Worm (Caenorhabditis elegans) whole organism, young adult: ENCODE data around the gene C39E9.12.

Source experiments
- B0035.1 ChIP-seq: sonication (generic microtip); optimal IDR thresholded peaks from 2 replicates; lab custom pipeline; 2016; ENCODE audit warnings: missing genetic modification characterization, mild to moderate bottlenecking, missing compliant biosample characterization, missing genotype, missing genetic modification reagents
- D2030.7 ChIP-seq: fragments of 200-800 bp; sonication (Bioruptor generic); IDR thresholded peaks from 2 replicates; pipeline ENCODE4 v1.3.6; 2022; ENCODE audit warnings: missing genetic modification reagents, missing genetic modification characterization, missing compliant biosample characterization
- F39B2.1 ChIP-seq: fragments of 200-800 bp; sonication (Bioruptor generic); IDR thresholded peaks from 2 replicates; pipeline ENCODE4 v1.3.6; 2022; ENCODE audit warnings: missing genetic modification reagents, missing genetic modification characterization, missing compliant biosample characterization
- F57A8.1 ChIP-seq: fragments of 200-800 bp; sonication (Bioruptor generic); optimal IDR thresholded peaks from 2 replicates; lab custom pipeline; 2018; ENCODE audit warnings: mild to moderate bottlenecking, missing genetic modification characterization, moderate library complexity, missing compliant biosample characterization
- K12H6.12 ChIP-seq: fragments of 200-800 bp; sonication (Bioruptor generic); optimal IDR thresholded peaks from 2 replicates; lab custom pipeline; 2018; ENCODE audit warnings: mild to moderate bottlenecking, missing genetic modification characterization, missing compliant biosample characterization
- T26A5.8 ChIP-seq: sonication (generic microtip); optimal IDR thresholded peaks from 2 replicates; lab custom pipeline; 2016; ENCODE audit warnings: missing genetic modification characterization, missing compliant biosample characterization
- Y56A3A.18 ChIP-seq: fragments of 200-800 bp; sonication (Bioruptor generic); IDR thresholded peaks from 2 replicates; pipeline ENCODE4 v1.3.6; 2022; ENCODE audit warnings: missing genetic modification reagents, missing genetic modification characterization, missing compliant biosample characterization
- Y79H2A.3 ChIP-seq: fragments of 200-800 bp; sonication (Bioruptor generic); conservative IDR thresholded peaks from 2 replicates; pipeline ENCODE4 v1.3.6; 2022; ENCODE audit warnings: missing genetic modification reagents, missing genetic modification characterization, missing compliant biosample characterization
- aptf-3 ChIP-seq: fragments of 200-800 bp; sonication (Bioruptor generic); IDR thresholded peaks from 2 replicates; pipeline ENCODE4 v1.3.6; 2022; ENCODE audit warnings: missing genetic modification characterization, missing compliant biosample characterization
- attf-3 ChIP-seq: fragments of 200-800 bp; sonication (Bioruptor generic); conservative IDR thresholded peaks from 2 replicates; pipeline ENCODE4 v1.3.6; 2022; ENCODE audit warnings: missing genetic modification reagents, missing genetic modification characterization, missing compliant biosample characterization
- attf-5 ChIP-seq: fragments of 200-800 bp; sonication (Bioruptor generic); optimal IDR thresholded peaks from 2 replicates; lab custom pipeline; 2018; ENCODE audit warnings: mild to moderate bottlenecking, missing genetic modification characterization, missing compliant biosample characterization
- attf-6 ChIP-seq: fragments of 200-800 bp; sonication (Bioruptor generic); IDR thresholded peaks from 2 replicates; pipeline ENCODE4 v1.3.6; 2022; ENCODE audit warnings: missing genetic modification reagents, missing genetic modification characterization, missing compliant biosample characterization
- ccch-3 ChIP-seq: fragments of 200-800 bp; sonication (Bioruptor generic); optimal IDR thresholded peaks from 2 replicates; lab custom pipeline; 2018; ENCODE audit warnings: mild to moderate bottlenecking, missing genetic modification characterization, missing compliant biosample characterization
- cebp-1 ChIP-seq, 2 experiments: fragments of 200-800 bp in 1 of 2; sonication (Bioruptor generic) in 1 of 2; sonication (generic microtip) in 1 of 2; IDR thresholded peaks in 1 of 2; optimal IDR thresholded peaks in 1 of 2; 2 replicates each; pipeline versions ENCODE4 v1.3.6 to Lab custom; 2017 to 2022; ENCODE audit warnings: missing compliant biosample characterization in 2 of 2, missing genetic modification characterization in 2 of 2, mild to moderate bottlenecking in 1 of 2, missing genetic modification reagents in 1 of 2, moderate library complexity in 1 of 2
- cebp-2 ChIP-seq: fragments of 200-800 bp; sonication (Bioruptor generic); IDR thresholded peaks from 2 replicates; pipeline ENCODE4 v1.3.6; 2022; ENCODE audit warnings: missing genetic modification characterization, missing compliant biosample characterization
- ceh-100 ChIP-seq: fragments of 200-800 bp; sonication (Bioruptor generic); IDR thresholded peaks from 2 replicates; pipeline ENCODE4 v1.3.6; 2022; ENCODE audit warnings: missing genetic modification reagents, missing genetic modification characterization, missing compliant biosample characterization
- ceh-40 ChIP-seq: fragments of 200-800 bp; sonication (Bioruptor generic); IDR thresholded peaks from 2 replicates; pipeline ENCODE4 v1.3.6; 2022; ENCODE audit warnings: missing genetic modification characterization, missing compliant biosample characterization
- ceh-79 ChIP-seq: sonication (generic microtip); optimal IDR thresholded peaks from 2 replicates; lab custom pipeline; 2017; ENCODE audit warnings: mild to moderate bottlenecking, missing genetic modification characterization, missing compliant biosample characterization
- ceh-91 ChIP-seq: fragments of 200-800 bp; sonication (Bioruptor generic); IDR thresholded peaks from 2 replicates; pipeline ENCODE4 v1.3.6; 2022; ENCODE audit warnings: missing genetic modification reagents, missing genetic modification characterization, missing compliant biosample characterization
- dox-1 ChIP-seq: fragments of 200-800 bp; sonication (Bioruptor generic); IDR thresholded peaks from 2 replicates; pipeline ENCODE4 v1.3.6; 2022; ENCODE audit warnings: missing genetic modification reagents, missing genetic modification characterization, missing compliant biosample characterization
- dpl-1 ChIP-seq: fragments of 150-350 bp; optimal IDR thresholded peaks from 2 replicates; lab custom pipeline; 2014; ENCODE audit warnings: missing biosample characterization, missing genetic modification reagents, missing genetic modification characterization
- efl-1 ChIP-seq: fragments of 150-350 bp; optimal IDR thresholded peaks from 2 replicates; lab custom pipeline; 2014; ENCODE audit warnings: missing biosample characterization, missing genetic modification reagents, missing genetic modification characterization
- egl-18 ChIP-seq: fragments of 200-800 bp; sonication (Bioruptor generic); IDR thresholded peaks from 2 replicates; pipeline ENCODE4 v1.3.6; 2022; ENCODE audit warnings: missing genetic modification reagents, missing genetic modification characterization, missing compliant biosample characterization
- egl-44 ChIP-seq: fragments of 200-800 bp; sonication (Bioruptor generic); IDR thresholded peaks from 2 replicates; pipeline ENCODE4 v1.3.6; 2022; ENCODE audit warnings: missing genetic modification reagents, missing genetic modification characterization, missing compliant biosample characterization
- egrh-3 ChIP-seq: fragments of 200-800 bp; sonication (Bioruptor generic); IDR thresholded peaks from 2 replicates; pipeline ENCODE4 v1.3.6; 2022; ENCODE audit warnings: missing genetic modification reagents, missing genetic modification characterization, missing compliant biosample characterization
- hlh-12 ChIP-seq: sonication (generic microtip); optimal IDR thresholded peaks from 2 replicates; lab custom pipeline; 2016; ENCODE audit warnings: missing genetic modification characterization, missing compliant biosample characterization
- hsf-1 ChIP-seq: fragments of 200-800 bp; sonication (Bioruptor generic); IDR thresholded peaks from 2 replicates; pipeline ENCODE4 v1.3.6; 2022; ENCODE audit warnings: missing genetic modification reagents, missing genetic modification characterization, missing compliant biosample characterization
- lin-26 ChIP-seq: fragments of 200-800 bp; sonication (Bioruptor generic); IDR thresholded peaks from 2 replicates; pipeline ENCODE4 v1.3.6; 2022; ENCODE audit warnings: missing genetic modification reagents, missing genetic modification characterization, missing compliant biosample characterization
- lsl-1 ChIP-seq: fragments of 200-800 bp; sonication (Bioruptor generic); optimal IDR thresholded peaks from 2 replicates; lab custom pipeline; 2018; ENCODE audit warnings: mild to moderate bottlenecking, missing genetic modification characterization, moderate library complexity, missing compliant biosample characterization
- madf-3 ChIP-seq: fragments of 200-800 bp; sonication (Bioruptor generic); IDR thresholded peaks from 2 replicates; pipeline ENCODE4 v1.3.6; 2022; ENCODE audit warnings: missing genetic modification reagents, missing genetic modification characterization, missing compliant biosample characterization
- madf-6 ChIP-seq: fragments of 200-800 bp; sonication (Bioruptor generic); IDR thresholded peaks from 2 replicates; pipeline ENCODE4 v1.3.6; 2022; ENCODE audit warnings: missing genetic modification reagents, missing genetic modification characterization, missing compliant biosample characterization
- madf-8 ChIP-seq: fragments of 200-800 bp; sonication (Bioruptor generic); conservative IDR thresholded peaks from 2 replicates; pipeline ENCODE4 v1.3.6; 2022; ENCODE audit warnings: missing genetic modification reagents, missing genetic modification characterization, missing compliant biosample characterization
- mcd-1 ChIP-seq: fragments of 200-800 bp; sonication (Bioruptor generic); IDR thresholded peaks from 2 replicates; pipeline ENCODE4 v1.3.6; 2022; ENCODE audit warnings: missing genetic modification reagents, missing genetic modification characterization, missing compliant biosample characterization
- mxl-1 ChIP-seq: sonication (generic microtip); optimal IDR thresholded peaks from 2 replicates; lab custom pipeline; 2016; ENCODE audit warnings: missing genetic modification characterization, missing compliant biosample characterization
- nfya-1 ChIP-seq: sonication (generic microtip); optimal IDR thresholded peaks from 2 replicates; lab custom pipeline; 2017; ENCODE audit warnings: antibody characterized with exemption, missing compliant biosample characterization, missing genetic modification characterization, borderline replicate concordance; ENCODE audit not compliant: insufficient read depth
- nfyb-1 ChIP-seq: fragments of 200-800 bp; sonication (Bioruptor generic); IDR thresholded peaks from 2 replicates; pipeline ENCODE4 v1.3.6; 2022; ENCODE audit warnings: missing genetic modification reagents, missing genetic modification characterization, missing compliant biosample characterization
- nhr-90 ChIP-seq: sonication (generic microtip); optimal IDR thresholded peaks from 2 replicates; lab custom pipeline; 2016; ENCODE audit warnings: missing genotype, mild to moderate bottlenecking, missing genetic modification characterization, missing compliant biosample characterization
- pha-4 ChIP-seq: fragments of 150-350 bp; sonication (generic microtip); optimal IDR thresholded peaks from 2 replicates; lab custom pipeline; 2014; ENCODE audit warnings: missing biosample characterization, missing genetic modification reagents, missing genetic modification characterization
- repo-1 ChIP-seq: sonication (generic microtip); optimal IDR thresholded peaks from 2 replicates; lab custom pipeline; 2017; ENCODE audit warnings: mild to moderate bottlenecking, missing genetic modification characterization, missing compliant biosample characterization
- snpc-1.3 ChIP-seq: sonication (generic microtip); optimal IDR thresholded peaks from 2 replicates; lab custom pipeline; 2017; ENCODE audit warnings: missing genetic modification characterization, mild to moderate bottlenecking, missing compliant biosample characterization, antibody characterized with exemption, moderate library complexity, missing genotype, missing genetic modification reagents; ENCODE audit not compliant: insufficient read depth
- snpc-3.4 ChIP-seq: sonication (generic microtip); optimal IDR thresholded peaks from 2 replicates; lab custom pipeline; 2017; ENCODE audit warnings: missing genetic modification characterization, mild to moderate bottlenecking, missing compliant biosample characterization, antibody characterized with exemption, moderate library complexity, missing genotype, missing genetic modification reagents
- somi-1 ChIP-seq: fragments of 200-800 bp; sonication (Bioruptor generic); optimal IDR thresholded peaks from 2 replicates; lab custom pipeline; 2018; ENCODE audit warnings: mild to moderate bottlenecking, missing genetic modification characterization, missing compliant biosample characterization
- sptf-2 ChIP-seq: fragments of 200-800 bp; sonication (Bioruptor generic); optimal IDR thresholded peaks from 2 replicates; lab custom pipeline; 2018; ENCODE audit warnings: mild to moderate bottlenecking, missing genetic modification characterization, missing compliant biosample characterization
- tbp1 ChIP-seq: fragments of 200-800 bp; sonication (Bioruptor generic); optimal IDR thresholded peaks from 2 replicates; lab custom pipeline; 2018; ENCODE audit warnings: mild to moderate bottlenecking, missing genetic modification characterization, missing compliant biosample characterization
- tlf-1 ChIP-seq: fragments of 200-800 bp; sonication (Bioruptor generic); optimal IDR thresholded peaks from 2 replicates; lab custom pipeline; 2018; ENCODE audit warnings: mild to moderate bottlenecking, missing genetic modification characterization, missing compliant biosample characterization
- unc-62 ChIP-seq: fragments of 150-350 bp; optimal IDR thresholded peaks from 2 replicates; lab custom pipeline; 2014; ENCODE audit warnings: missing biosample characterization, missing genetic modification reagents, missing genetic modification characterization
- ztf-28 ChIP-seq: fragments of 200-800 bp; sonication (Bioruptor generic); IDR thresholded peaks from 2 replicates; pipeline ENCODE4 v1.3.6; 2022; ENCODE audit warnings: missing genetic modification reagents, missing genetic modification characterization, missing compliant biosample characterization

Gene C39E9.12

ce11 chrIV:13096778-13097177, 3.0 kb downstream of the C39E9.12 start (continued):
- TF ChIP-seq attf-3 (peak; percentile 35; the same call in 1 of the 2 replicates), D2030.7 (peak; percentile 20; the same call in 1 of the 2 replicates), attf-5 (GFP tag; lab: Kevin White, UChicago) (peak; percentile 35), snpc-3.4 (tag; lab: Kevin White, UChicago) (peak; percentile 34), cebp-1 (GFP tag; IDR thresholded peaks at IDR 0.05; lab: Robert Waterston, UW) (no peak), cebp-1 (tag; optimal IDR thresholded peaks at IDR 0.05; lab: Kevin White, UChicago) (peak; percentile 34), nfyb-1 (GFP tag; lab: Robert Waterston, UW) (0 out of 2 replicates have a peak, but pooled peaks have one; percentile 7), madf-3 (GFP tag; lab: Robert Waterston, UW) (0 out of 2 replicates have a peak, but pooled peaks have one; percentile 16), hsf-1 (GFP tag; lab: Robert Waterston, UW) (peak; percentile 66; the same call in 1 of the 2 replicates), lsl-1 (GFP tag; lab: Kevin White, UChicago) (peak; percentile 27), lin-26 (GFP tag; lab: Robert Waterston, UW) (peak; percentile 68; the same call in 1 of the 2 replicates), ceh-40 (no peak), snpc-1.3 (tag; lab: Kevin White, UChicago) (peak; percentile 18), Y79H2A.3 (peak; percentile 78; the same call in 1 of the 2 replicates), tbp1 (no peak), T26A5.8 (peak; percentile 1), madf-6 (GFP tag; lab: Robert Waterston, UW) (peak; percentile 58), B0035.1 (tag; lab: Kevin White, UChicago) (peak; percentile 2), ceh-79 (tag; lab: Kevin White, UChicago) (no peak), ceh-91 (GFP tag; lab: Robert Waterston, UW) (0 out of 2 replicates have a peak, but pooled peaks have one; percentile 8), pha-4 (no peak), repo-1 (peak; percentile 34)

- TF ChIP-seq F57A8.1 (GFP tag; lab: Kevin White, UChicago) (no peak), snpc-1.3 (tag; lab: Kevin White, UChicago) (peak; percentile 77), ztf-28 (no peak), ccch-3 (GFP tag; lab: Kevin White, UChicago) (no peak), nhr-90 (tag; lab: Kevin White, UChicago) (no peak), hlh-12 (tag; lab: Kevin White, UChicago) (no peak), ceh-100 (GFP tag; lab: Robert Waterston, UW) (peak; percentile 42; the same call in 1 of the 2 replicates), egl-18 (GFP tag; lab: Robert Waterston, UW) (no peak), mxl-1 (tag; lab: Kevin White, UChicago) (no peak), sptf-2 (GFP tag; lab: Kevin White, UChicago) (no peak), nfya-1 (tag; lab: Kevin White, UChicago) (no peak), Y56A3A.18 (GFP tag; lab: Robert Waterston, UW) (no peak), T26A5.8 (no peak), dox-1 (GFP tag; lab: Robert Waterston, UW) (peak; percentile 77), K12H6.12 (no peak), F39B2.1 (GFP tag; lab: Robert Waterston, UW) (no peak), dpl-1 (GFP tag; lab: Kevin White, UChicago) (peak; percentile 58), egrh-3 (GFP tag; lab: Robert Waterston, UW) (no peak), attf-6 (GFP tag; lab: Robert Waterston, UW) (no peak), tlf-1 (no peak), egl-44 (no peak), ceh-91 (GFP tag; lab: Robert Waterston, UW) (peak; percentile 30; the same call in 1 of the 2 replicates), unc-62 (no peak), cebp-2 (GFP tag; lab: Robert Waterston, UW) (no peak), mcd-1 (peak; percentile 77), efl-1 (GFP tag; lab: Kevin White, UChicago) (peak; percentile 39), aptf-3 (no peak), madf-3 (GFP tag; lab: Robert Waterston, UW) (no peak), madf-8 (GFP tag; lab: Robert Waterston, UW) (0 out of 2 replicates have a peak, but pooled peaks have one; percentile 4), somi-1 (no peak)
Measured at ce11 chrIV:13098652-13099051, 4.8 kb downstream of the C39E9.12 start, which contains the start of the genes dli-1, tin-9.2 and exos-4.1. Gene dli-1 (minus strand): TSS chrIV:13098792. Gene tin-9.2 (plus strand): TSS chrIV:13098995. Gene exos-4.1 (plus strand): TSS chrIV:13098999.
